Fruit fly (Drosophila melanogaster): ENCODE data around the gene CG8281.

dm6 chr3L:7889976-7890375 is 22.3 kb upstream of the CG8281 start:
- no peak for TF ChIP-seq insv (optimal IDR thresholded peaks at IDR 0.05)
- TF ChIP-seq ttk (optimal IDR thresholded peaks at IDR 0.05) = no peak
